Fruit fly (Drosophila melanogaster) whole organism: Measurements from ENCODE around the gene CG14931.

ENCODE experiments used
- CG8478 ChIP-seq: fragments of >200 bp; optimal IDR thresholded peaks from 2 replicates; lab custom pipeline; 2018; ENCODE audit warnings: inconsistent platforms
- Dll ChIP-seq: fragments of >200 bp; optimal IDR thresholded peaks from 2 replicates; lab custom pipeline; 2017
- EcR ChIP-seq, 2 experiments: fragments of >200 bp; optimal IDR thresholded peaks; 2 replicates each; lab custom pipeline; 2017; ENCODE audit warnings: missing biosample characterization in 2 of 2, missing genetic modification characterization in 2 of 2, missing genetic modification reagents in 2 of 2
- pan ChIP-seq: fragments of >200 bp; optimal IDR thresholded peaks from 2 replicates; lab custom pipeline; 2017
- psq ChIP-seq: fragments of >200 bp; optimal IDR thresholded peaks from 2 replicates; lab custom pipeline; 2017
- usp ChIP-seq: fragments of >200 bp; optimal IDR thresholded peaks from 2 replicates; lab custom pipeline; 2017; ENCODE audit warnings: missing biosample characterization, missing genetic modification characterization, mixed read lengths

The CG14931 gene

DNA sequence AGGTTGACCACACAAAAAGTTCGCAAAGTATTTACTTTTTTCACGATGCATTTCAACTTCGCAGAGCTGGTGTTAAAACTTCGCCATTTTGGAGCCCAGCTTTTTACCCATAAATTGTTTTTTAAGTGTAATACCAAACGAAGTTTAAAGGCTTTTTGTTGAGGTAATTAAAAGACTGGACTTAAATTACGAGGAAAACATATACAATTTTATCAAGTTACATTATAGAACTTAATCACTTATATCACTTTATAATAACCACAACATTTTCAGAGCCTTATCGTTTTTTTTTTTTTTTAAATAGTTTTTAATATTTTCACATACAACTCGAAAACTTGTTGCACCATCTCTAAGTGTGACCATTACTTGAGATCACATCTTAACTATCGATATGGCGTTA lies at the start of gene CG14931:
Gene CG14931, plus strand, starts transcription at position 301 of the 400 bp plus-strand sequence.
- TF ChIP-seq pan (no peak), usp (GFP tag; lab: Kevin White, UChicago) (no peak), Dll (lab: Kevin White, UChicago) (no peak), psq (lab: Kevin White, UChicago) (no peak), CG8478 (lab: Kevin White, UChicago) (no peak), EcR (GFP tag; optimal IDR thresholded peaks at IDR 0.05; lab: Kevin White, UChicago) (no peak)

dm6 chr2L:11738554-11738982 lies 49.6 kb upstream of the CG14931 start, which contains the start of gene Vha100-5:
Gene Vha100-5, plus strand, starts transcription at chr2L:11738948.
- TF ChIP-seq psq (lab: Kevin White, UChicago) = no peak
- no peak for TF ChIP-seq usp (GFP tag; lab: Kevin White, UChicago)
- TF ChIP-seq pan = no peak
- no peak for TF ChIP-seq CG8478 (lab: Kevin White, UChicago)

DNA sequence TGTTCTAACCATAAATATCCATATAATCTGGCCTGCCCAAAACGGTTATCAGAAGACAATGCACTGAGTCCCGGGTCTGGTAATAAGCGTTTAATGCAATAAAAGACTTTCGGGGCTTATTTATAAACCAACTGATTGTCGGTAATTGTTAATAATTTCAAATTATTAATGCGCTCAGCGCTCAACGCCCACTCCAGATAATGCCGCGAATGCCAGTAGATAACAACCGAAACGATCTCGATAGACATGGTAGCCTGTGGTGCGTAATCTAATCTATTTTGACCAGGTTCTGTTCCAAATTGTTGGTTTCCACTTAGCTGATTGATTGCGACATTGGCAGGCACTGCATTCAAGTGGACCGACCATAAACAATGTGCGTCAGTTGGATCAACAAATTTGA lies 47.5 kb upstream of the CG14931 start:
- TF ChIP-seq Dll (lab: Kevin White, UChicago) (no peak), psq (lab: Kevin White, UChicago) (no peak), CG8478 (lab: Kevin White, UChicago) (no peak), usp (GFP tag; lab: Kevin White, UChicago) (no peak), pan (no peak), EcR (GFP tag; optimal IDR thresholded peaks at IDR 0.05; lab: Kevin White, UChicago) (no peak)

- TF ChIP-seq usp (GFP tag; lab: Kevin White, UChicago) (no peak), CG8478 (lab: Kevin White, UChicago) (no peak), pan (no peak), EcR (GFP tag; optimal IDR thresholded peaks at IDR 0.05; lab: Kevin White, UChicago) (no peak), psq (lab: Kevin White, UChicago) (no peak), Dll (lab: Kevin White, UChicago) (no peak)
These were observed 34.7 kb upstream of the CG14931 start, which contains the start of gene CG42470 for dm6 chr2L:11753455-11753854. Gene CG42470, minus strand, starts transcription at chr2L:11753555.

- no peak for TF ChIP-seq psq (lab: Kevin White, UChicago)
- TF ChIP-seq Dll (lab: Kevin White, UChicago) = no peak
- TF ChIP-seq pan = no peak
- TF ChIP-seq EcR (GFP tag; optimal IDR thresholded peaks at IDR 0.05; lab: Kevin White, UChicago) = no peak
- no peak for TF ChIP-seq usp (GFP tag; lab: Kevin White, UChicago)
- no peak for TF ChIP-seq CG8478 (lab: Kevin White, UChicago)
These were observed 34.2 kb upstream of the CG14931 start, which contains the start of gene CG42471 for dm6 chr2L:11753922-11754321. Gene CG42471, minus strand, starts transcription at chr2L:11754022.

dm6 chr2L:11754402-11754801 lies 33.7 kb upstream of the CG14931 start, which contains the start of gene Sfp33A1:
Gene Sfp33A1, minus strand, starts transcription at chr2L:11754502.
- TF ChIP-seq usp (GFP tag; lab: Kevin White, UChicago) = no peak
- no peak for TF ChIP-seq EcR (GFP tag; optimal IDR thresholded peaks at IDR 0.05; lab: Kevin White, UChicago)
- no peak for TF ChIP-seq Dll (lab: Kevin White, UChicago)
- no peak for TF ChIP-seq CG8478 (lab: Kevin White, UChicago)
- TF ChIP-seq pan = no peak
- TF ChIP-seq psq (lab: Kevin White, UChicago) = no peak

- TF ChIP-seq CG8478 (lab: Kevin White, UChicago) (no peak), usp (GFP tag; lab: Kevin White, UChicago) (no peak), Dll (lab: Kevin White, UChicago) (no peak), psq (lab: Kevin White, UChicago) (no peak), EcR (GFP tag; optimal IDR thresholded peaks at IDR 0.05; lab: Kevin White, UChicago) (no peak), pan (no peak)
These were observed 1.6 kb downstream of the CG14931 start, which contains the start of gene CG14932 for dm6 chr2L:11789690-11790089. Gene CG14932, plus strand, starts transcription at chr2L:11789919.

DNA sequence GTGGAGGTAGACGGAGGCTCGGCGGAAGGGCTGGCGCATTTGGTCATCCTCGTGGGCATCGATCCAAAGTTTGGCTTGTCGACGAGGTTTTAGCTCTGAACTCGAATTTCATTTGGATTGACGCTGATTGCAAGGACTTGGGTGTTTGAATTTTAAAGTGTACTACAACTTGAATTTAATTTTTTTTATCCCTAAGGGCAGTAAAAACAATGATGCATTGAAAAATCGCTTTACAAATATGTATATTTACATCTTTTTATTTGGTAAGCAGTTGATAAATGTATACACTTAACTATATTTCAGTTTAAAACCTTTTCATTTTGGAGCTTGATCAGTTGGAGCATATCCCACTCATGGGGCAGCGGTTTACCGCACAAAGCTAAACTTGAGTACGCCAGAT lies 4.1 kb downstream of the CG14931 start, which contains the start of gene Tsp33B:
Gene Tsp33B, minus strand, starts transcription at position 101 of the 400 bp plus-strand sequence.
- no peak for TF ChIP-seq CG8478 (lab: Kevin White, UChicago)
- TF ChIP-seq psq (lab: Kevin White, UChicago) = no peak
- TF ChIP-seq EcR (GFP tag; optimal IDR thresholded peaks at IDR 0.05; lab: Kevin White, UChicago) = no peak
- no peak for TF ChIP-seq pan
- TF ChIP-seq usp (GFP tag; lab: Kevin White, UChicago) = no peak
- no peak for TF ChIP-seq Dll (lab: Kevin White, UChicago)

- TF ChIP-seq Dll (lab: Kevin White, UChicago) (no peak), CG8478 (lab: Kevin White, UChicago) (no peak), pan (no peak), EcR (GFP tag; optimal IDR thresholded peaks at IDR 0.05; lab: Kevin White, UChicago) (no peak), psq (lab: Kevin White, UChicago) (no peak), usp (GFP tag; lab: Kevin White, UChicago) (no peak)
These were observed 5.9 kb downstream of the CG14931 start, which contains the start of gene CG14937 for dm6 chr2L:11793986-11794385. Gene CG14937, minus strand, starts transcription at chr2L:11794086.

DNA sequence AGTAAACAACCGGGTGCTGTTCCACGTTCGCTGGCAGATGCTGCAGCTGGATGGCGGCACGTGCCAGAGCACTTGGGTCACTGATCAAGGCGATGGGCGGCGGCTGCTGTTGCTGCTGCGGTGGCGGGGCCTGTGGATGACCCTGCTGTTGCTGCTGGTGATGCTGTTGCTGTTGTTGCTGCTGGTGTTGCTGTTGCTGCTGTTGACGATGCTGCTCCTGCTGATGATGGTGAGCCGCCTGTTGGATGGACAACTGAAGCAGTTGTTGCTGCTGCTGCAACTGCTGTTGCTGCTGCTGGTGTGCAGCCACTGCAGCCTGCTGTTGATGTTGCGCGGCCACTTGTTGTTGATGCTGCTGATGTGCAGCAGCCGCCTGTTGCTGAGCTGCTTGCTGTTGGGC lies 9.0 kb downstream of the CG14931 start:
- TF ChIP-seq psq (lab: Kevin White, UChicago) (no peak), CG8478 (lab: Kevin White, UChicago) (no peak), Dll (lab: Kevin White, UChicago) (no peak), pan (no peak), EcR (GFP tag; optimal IDR thresholded peaks at IDR 0.05; lab: Kevin White, UChicago) (no peak), usp (GFP tag; lab: Kevin White, UChicago) (no peak)

dm6 chr2L:11804228-11805044 lies 16.3 kb downstream of the CG14931 start:
- no peak for TF ChIP-seq usp (GFP tag; lab: Kevin White, UChicago)
- peak; percentile 85 for TF ChIP-seq Dll (lab: Kevin White, UChicago)
